Worm (Caenorhabditis elegans): ENCODE data around the gene R08C7.8.

Gene R08C7.8

DNA sequence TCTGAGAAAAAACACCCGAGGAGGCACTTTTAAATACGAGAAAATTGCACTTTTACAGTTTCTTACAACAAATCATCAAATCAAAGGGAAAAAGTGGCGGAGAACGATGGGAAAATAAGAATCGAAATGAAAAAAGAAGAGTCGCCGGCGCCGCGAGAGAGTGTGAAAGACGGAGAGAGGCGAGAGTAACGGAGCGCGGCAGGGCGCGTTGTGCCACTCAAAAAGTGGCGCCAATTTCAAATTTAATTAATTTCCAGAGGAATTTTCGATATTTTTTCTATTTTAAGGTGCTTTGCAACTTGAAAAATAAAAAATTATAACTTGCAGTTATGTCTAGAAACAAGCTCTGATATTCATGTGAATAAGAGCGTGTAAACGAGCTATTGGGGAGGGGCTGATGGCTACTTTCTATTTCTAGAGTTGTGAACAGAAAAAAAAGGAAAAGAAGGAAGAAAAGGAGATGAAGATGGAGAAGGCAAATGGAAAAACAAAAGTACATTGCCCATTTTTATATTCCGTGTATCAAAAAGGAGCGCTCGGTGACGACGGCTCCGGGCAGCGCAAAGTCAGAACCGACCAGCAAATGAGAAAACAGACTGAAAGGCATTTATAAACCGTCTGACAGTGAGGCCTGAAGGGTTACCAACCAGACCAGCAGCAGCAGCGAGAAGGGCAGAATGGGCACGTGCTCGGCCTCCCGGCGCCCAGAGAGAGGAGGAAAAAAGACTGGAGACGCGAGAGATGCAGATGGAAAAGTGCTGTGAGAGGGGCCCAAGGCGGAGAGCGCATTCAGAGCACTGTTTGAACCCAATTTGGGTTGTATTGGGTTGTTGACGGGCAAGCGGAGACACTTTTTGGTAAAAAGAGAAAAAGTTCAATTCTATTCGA, 36.8 kb upstream of the R08C7.8 start (continued):
- TF ChIP-seq B0261.1 (tag; optimal IDR thresholded peaks at IDR 0.05): no peak
- no peak for TF ChIP-seq nhr-90 (tag; optimal IDR thresholded peaks at IDR 0.05)
- 0 out of 2 replicates have a peak, but pooled peaks have one; percentile 34 for TF ChIP-seq aptf-3 (GFP tag; IDR thresholded peaks at IDR 0.05)
- no peak for TF ChIP-seq F49E8.2 (tag; optimal IDR thresholded peaks at IDR 0.05; ENCODE audit: insufficient read depth)
- no peak for TF ChIP-seq D2030.7 (GFP tag; IDR thresholded peaks at IDR 0.05)
- TF ChIP-seq ztf-3 (GFP tag; optimal IDR thresholded peaks at IDR 0.05): no peak

DNA sequence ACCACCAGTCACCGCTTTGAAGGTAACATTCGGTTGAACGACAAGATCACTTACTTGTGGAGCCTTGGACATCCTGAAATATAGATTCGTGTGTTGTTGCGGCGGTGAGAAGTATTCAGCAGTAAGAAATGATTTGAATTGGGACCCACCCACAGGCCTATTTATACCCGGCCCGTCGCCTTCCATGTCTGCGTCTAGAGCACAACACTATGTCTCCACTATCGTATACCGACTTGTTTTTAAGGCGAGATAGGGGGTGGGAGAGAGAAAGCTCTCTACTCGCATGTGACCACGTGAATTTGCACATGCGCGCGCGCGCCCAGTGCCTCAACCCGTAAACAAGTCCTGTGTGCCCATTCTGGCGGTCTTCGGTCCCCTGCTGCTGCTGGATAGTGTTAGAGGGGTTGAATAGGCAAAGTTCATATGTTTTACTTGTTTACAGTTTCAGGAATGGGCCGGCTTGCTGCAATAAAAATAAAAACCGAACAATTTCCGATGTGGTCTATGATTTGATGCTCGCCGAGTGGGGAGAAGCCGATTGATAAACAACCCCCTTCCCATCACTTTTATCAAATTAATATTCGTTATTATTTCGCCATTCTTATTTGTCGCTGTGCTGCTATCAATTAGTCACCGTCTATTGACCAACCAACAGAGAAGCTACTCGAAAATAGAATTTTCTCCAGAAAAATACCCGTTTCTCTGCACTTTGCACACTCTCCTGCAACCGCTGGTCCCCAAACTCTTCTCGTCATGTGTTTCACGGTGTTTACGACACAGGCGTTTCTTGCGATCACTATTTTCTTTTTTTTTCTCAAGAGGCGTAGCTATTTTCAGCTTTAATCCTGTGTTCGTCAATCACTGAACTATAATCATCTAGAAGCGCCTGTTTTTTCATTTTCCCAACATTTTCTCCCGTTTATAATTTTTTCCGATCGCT, 35.7 kb upstream of the R08C7.8 start:
- TF ChIP-seq madf-8 (GFP tag; conservative IDR thresholded peaks at IDR 0.05) (no peak), K12H6.12 (tag; optimal IDR thresholded peaks at IDR 0.05) (peak; percentile 94), let-607 (tag; optimal IDR thresholded peaks at IDR 0.05) (no peak), let-526 (GFP tag; IDR thresholded peaks at IDR 0.05) (no peak), Y67H2A.10 (GFP tag; conservative IDR thresholded peaks at IDR 0.05) (0 out of 2 replicates have a peak, but pooled peaks have one; percentile 37), ceh-91 (GFP tag; IDR thresholded peaks at IDR 0.05) (no peak), ceh-27 (GFP tag; optimal IDR thresholded peaks at IDR 0.05) (peak; percentile 79), nhr-120 (GFP tag; IDR thresholded peaks at IDR 0.05) (no peak), snpc-1.1 (tag; optimal IDR thresholded peaks at IDR 0.05; ENCODE audit: insufficient read depth) (no peak), aptf-2 (GFP tag; conservative IDR thresholded peaks at IDR 0.05) (no peak), ceh-40 (GFP tag; IDR thresholded peaks at IDR 0.05) (0 out of 2 replicates have a peak, but pooled peaks have one; percentile 43), hmg-20 (GFP tag; IDR thresholded peaks at IDR 0.05) (no peak), F57A8.1 (GFP tag; optimal IDR thresholded peaks at IDR 0.05) (no peak), B0336.3 (GFP tag; IDR thresholded peaks at IDR 0.05) (peak; percentile 74), madf-3 (GFP tag; IDR thresholded peaks at IDR 0.05) (no peak), lsl-1 (GFP tag; optimal IDR thresholded peaks at IDR 0.05) (peak; percentile 22), tbp1 (GFP tag; optimal IDR thresholded peaks at IDR 0.05) (peak; percentile 62), hlh-26 (GFP tag; conservative IDR thresholded peaks at IDR 0.05) (0 out of 2 replicates have a peak, but pooled peaks have one; percentile 39), ets-4 (GFP tag; optimal IDR thresholded peaks at IDR 0.05) (no peak), die-1 (tag; optimal IDR thresholded peaks at IDR 0.05) (no peak), aptf-3 (GFP tag; IDR thresholded peaks at IDR 0.05) (no peak), B0035.1 (tag; optimal IDR thresholded peaks at IDR 0.05) (no peak), ztf-26 (tag; optimal IDR thresholded peaks at IDR 0.05) (no peak), snpc-1.3 (tag; optimal IDR thresholded peaks at IDR 0.05; ENCODE audit: insufficient read depth) (no peak), sea-2 (GFP tag; IDR thresholded peaks at IDR 0.05) (peak; percentile 68; the same call in 1 of the 2 replicates), T26A5.8 (tag; optimal IDR thresholded peaks at IDR 0.05) (no peak), cebp-2 (GFP tag; IDR thresholded peaks at IDR 0.05) (no peak), F39B2.1 (GFP tag; IDR thresholded peaks at IDR 0.05) (no peak), mcd-1 (GFP tag; IDR thresholded peaks at IDR 0.05) (peak; percentile 64), mel-28 (tag; optimal IDR thresholded peaks at IDR 0.05; ENCODE audit: borderline replicate concordance) (peak; percentile 15), ceh-79 (tag; optimal IDR thresholded peaks at IDR 0.05) (peak; percentile 43), sdz-38 (tag; optimal IDR thresholded peaks at IDR 0.05) (no peak), pbrm-1 (GFP tag; IDR thresholded peaks at IDR 0.05) (peak; percentile 50; the same call in 1 of the 2 replicates), tbx-9 (tag; optimal IDR thresholded peaks at IDR 0.05; ENCODE audit: borderline replicate concordance) (no peak), sptf-2 (GFP tag; optimal IDR thresholded peaks at IDR 0.05) (no peak), C06A6.2 (GFP tag; conservative IDR thresholded peaks at IDR 0.05) (peak; percentile 42; the same call in 1 of the 2 replicates), K11D2.4 (GFP tag; IDR thresholded peaks at IDR 0.05) (peak; percentile 75)

Measured in whole organism, young adult.